Fruit fly (Drosophila melanogaster): Measurements from ENCODE around the gene Ulp1.
A peak's percentile ranks its signal among the peaks of the same experiment; 100 is the strongest.

The Ulp1 gene

DNA sequence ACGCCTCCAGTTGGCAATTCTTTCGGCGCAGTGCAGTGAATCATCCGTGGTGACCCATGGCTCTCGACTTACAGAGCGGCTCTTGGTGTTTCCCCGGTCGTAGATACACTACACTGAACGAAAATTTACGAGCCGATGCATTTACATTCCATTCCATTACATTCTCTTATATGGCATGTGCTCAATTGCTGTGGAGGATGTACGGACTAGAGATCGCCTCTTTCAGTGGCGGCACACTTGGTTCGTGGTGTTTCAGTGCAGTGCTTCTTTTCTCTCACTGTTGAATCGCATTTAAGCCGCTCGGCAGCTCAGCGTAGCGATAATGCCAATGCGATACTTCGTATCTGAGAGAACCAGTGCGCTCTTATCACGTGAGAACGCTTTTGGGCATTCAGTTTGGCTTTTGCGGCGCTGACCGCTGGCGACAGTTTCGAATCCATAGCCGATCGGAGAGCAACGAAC, 20.3 kb downstream of the Ulp1 start, which contains the start of gene Mec2 (continued):
- TF ChIP-seq prd (optimal IDR thresholded peaks at IDR 0.05) (no peak), prd (GFP tag; IDR thresholded peaks at IDR 0.05) (peak; percentile 72), Nf-YC (tag; optimal IDR thresholded peaks at IDR 0.05) (no peak), Gsc (GFP tag; IDR thresholded peaks at IDR 0.05) (no peak), CG11085 (GFP tag; IDR thresholded peaks at IDR 0.05) (no peak), kni (GFP tag; optimal IDR thresholded peaks at IDR 0.05) (no peak), dmrt11E (tag; optimal IDR thresholded peaks at IDR 0.05) (peak; percentile 28), Ets97D (GFP tag; optimal IDR thresholded peaks at IDR 0.05) (no peak), ATbp (GFP tag; optimal IDR thresholded peaks at IDR 0.05) (peak; percentile 59), CG6272 (GFP tag; IDR thresholded peaks at IDR 0.05) (no peak), CG7357 (GFP tag; IDR thresholded peaks at IDR 0.05) (0 out of 3 replicates have a peak, but pooled peaks have one; percentile 41), sens-2 (GFP tag; IDR thresholded peaks at IDR 0.05) (no peak), esg (GFP tag; conservative IDR thresholded peaks at IDR 0.05) (peak; percentile 58), ewg (GFP tag; optimal IDR thresholded peaks at IDR 0.05) (peak; percentile 39), hb (GFP tag; IDR thresholded peaks at IDR 0.05; ENCODE audit: partially characterized antibody) (no peak), CG16779 (GFP tag; IDR thresholded peaks at IDR 0.05) (no peak), odd (GFP tag; optimal IDR thresholded peaks at IDR 0.05) (no peak), grau (tag; optimal IDR thresholded peaks at IDR 0.05) (peak; percentile 59), CG18476 (GFP tag; optimal IDR thresholded peaks at IDR 0.05) (no peak), CG5953 (GFP tag; IDR thresholded peaks at IDR 0.05) (peak; percentile 50; the same call in 1 of the 2 replicates), CG7928 (GFP tag; optimal IDR thresholded peaks at IDR 0.05) (no peak), Rfx (GFP tag; IDR thresholded peaks at IDR 0.05) (peak; percentile 39), Myb (GFP tag; optimal IDR thresholded peaks at IDR 0.05) (peak; percentile 53), Aef1 (GFP tag; IDR thresholded peaks at IDR 0.05) (0 out of 3 replicates have a peak, but pooled peaks have one; percentile 32), CG3847 (GFP tag; IDR thresholded peaks at IDR 0.05) (peak; percentile 39; the same call in 1 of the 2 replicates), CoRest (tag; optimal IDR thresholded peaks at IDR 0.05) (peak; percentile 50), sim (GFP tag; IDR thresholded peaks at IDR 0.05) (no peak), sc (optimal IDR thresholded peaks at IDR 0.05) (no peak), sc (GFP tag; optimal IDR thresholded peaks at IDR 0.05) (no peak), Gug (GFP tag; IDR thresholded peaks at IDR 0.05) (peak; percentile 50; the same call in 3 of the 4 replicates), CG8290 (GFP tag; optimal IDR thresholded peaks at IDR 0.05) (no peak), CG8290 (tag; optimal IDR thresholded peaks at IDR 0.05) (peak in 1 of 2 experiments; percentile 91), CG1603 (tag; optimal IDR thresholded peaks at IDR 0.05) (peak; percentile 74), CG13775 (GFP tag; optimal IDR thresholded peaks at IDR 0.05) (no peak), tin (GFP tag; optimal IDR thresholded peaks at IDR 0.05) (no peak), CG30020 (tag; optimal IDR thresholded peaks at IDR 0.05) (no peak), CG3281 (GFP tag; optimal IDR thresholded peaks at IDR 0.05) (no peak), gsb (GFP tag; IDR thresholded peaks at IDR 0.05) (no peak), Taf1 (GFP tag; IDR thresholded peaks at IDR 0.05) (no peak), Neu2 (GFP tag; optimal IDR thresholded peaks at IDR 0.05; ENCODE audit: borderline replicate concordance) (no peak), HLH54F (GFP tag; optimal IDR thresholded peaks at IDR 0.05) (peak; percentile 10), CG11560 (tag; IDR thresholded peaks at IDR 0.05) (no peak), CG32772 (GFP tag; IDR thresholded peaks at IDR 0.05) (no peak), CG10267 (tag; optimal IDR thresholded peaks at IDR 0.05) (peak; percentile 2), z (GFP tag; IDR thresholded peaks at IDR 0.05) (no peak), dysf (GFP tag; IDR thresholded peaks at IDR 0.05) (peak; percentile 62), CG3163 (GFP tag; optimal IDR thresholded peaks at IDR 0.05) (peak; percentile 32), zfh1 (GFP tag; IDR thresholded peaks at IDR 0.05) (peak; percentile 58; the same call in 2 of the 3 replicates), MBD-R2 (GFP tag; IDR thresholded peaks at IDR 0.05) (no peak), CG4282 (GFP tag; optimal IDR thresholded peaks at IDR 0.05) (no peak), CG14050 (GFP tag; IDR thresholded peaks at IDR 0.05) (peak; percentile 53; the same call in 2 of the 3 replicates), CG10366 (GFP tag; IDR thresholded peaks at IDR 0.05) (peak; percentile 63), Lim3 (GFP tag; IDR thresholded peaks at IDR 0.05) (no peak)

Data from whole organism, embryonic.